Fruit fly (Drosophila melanogaster) S2 (cell line): ENCODE data around the gene CG11597.

ENCODE experiments used
- CG8478 ChIP-seq: fragments of >200 bp; optimal IDR thresholded peaks from 2 replicates; lab custom pipeline; 2018
- CTCF ChIP-seq, 2 experiments: fragments of >200 bp; optimal IDR thresholded peaks; 2 replicates each; lab custom pipeline; 2018

- no peak for TF ChIP-seq CG8478 (lab: Kevin White, UChicago)
- no peak for TF ChIP-seq CTCF (optimal IDR thresholded peaks at IDR 0.05; lab: Kevin White, UChicago)
Measured at dm6 chr3L:11773796-11774195, 48.3 kb downstream of the CG11597 start.
